Fruit fly (Drosophila melanogaster): ENCODE data around the gene yem.

The yem gene

dm6 chr3R:29088938-29089661 lies 33.6 kb downstream of the yem start (continued):
- TF ChIP-seq Dp (GFP tag; optimal IDR thresholded peaks at IDR 0.05) (no peak), CG17385 (GFP tag; optimal IDR thresholded peaks at IDR 0.05) (peak; percentile 55), gsb-n (tag; optimal IDR thresholded peaks at IDR 0.05) (peak; percentile 71), croc (GFP tag; conservative IDR thresholded peaks at IDR 0.05) (peak; percentile 44; the same call in 2 of the 3 replicates), tap (tag; optimal IDR thresholded peaks at IDR 0.05) (peak; percentile 75), danr (GFP tag; IDR thresholded peaks at IDR 0.05) (peak; percentile 37; the same call in 1 of the 2 replicates), pho (GFP tag; optimal IDR thresholded peaks at IDR 0.05) (no peak), Lhr (GFP tag; optimal IDR thresholded peaks at IDR 0.05) (no peak), Optix (GFP tag; IDR thresholded peaks at IDR 0.05) (no peak), CG17186 (GFP tag; optimal IDR thresholded peaks at IDR 0.05) (peak; percentile 27), Asciz (GFP tag; optimal IDR thresholded peaks at IDR 0.05) (peak; percentile 79), ind (GFP tag; optimal IDR thresholded peaks at IDR 0.05) (peak; percentile 70), lilli (GFP tag; optimal IDR thresholded peaks at IDR 0.05) (peak; percentile 68), chm (GFP tag; IDR thresholded peaks at IDR 0.05) (peak; percentile 10; the same call in 1 of the 2 replicates), onecut (GFP tag; IDR thresholded peaks at IDR 0.05) (peak; percentile 35), CG14965 (GFP tag; optimal IDR thresholded peaks at IDR 0.05; ENCODE audit: borderline replicate concordance) (no peak), knrl (GFP tag; IDR thresholded peaks at IDR 0.05; ENCODE audit: partially characterized antibody) (no peak), kay (GFP tag; optimal IDR thresholded peaks at IDR 0.05) (no peak), grau (tag; optimal IDR thresholded peaks at IDR 0.05) (peak; percentile 75), CG16779 (GFP tag; IDR thresholded peaks at IDR 0.05) (no peak), NfI (GFP tag; optimal IDR thresholded peaks at IDR 0.05) (peak; percentile 59), CG3838 (GFP tag; optimal IDR thresholded peaks at IDR 0.05) (no peak), z (GFP tag; IDR thresholded peaks at IDR 0.05) (0 out of 3 replicates have a peak, but pooled peaks have one; percentile 15), Oli (tag; optimal IDR thresholded peaks at IDR 0.05) (peak; percentile 79), CG31365 (tag; optimal IDR thresholded peaks at IDR 0.05) (peak; percentile 18), psq (GFP tag; optimal IDR thresholded peaks at IDR 0.05) (no peak), Nf-YB (GFP tag; optimal IDR thresholded peaks at IDR 0.05) (peak; percentile 21), zf30C (GFP tag; optimal IDR thresholded peaks at IDR 0.05) (peak; percentile 63), fd64A (GFP tag; optimal IDR thresholded peaks at IDR 0.05) (no peak), CG2889 (GFP tag; IDR thresholded peaks at IDR 0.05) (no peak), ken (GFP tag; IDR thresholded peaks at IDR 0.05) (peak; percentile 46; the same call in 1 of the 3 replicates), Sox102F (GFP tag; optimal IDR thresholded peaks at IDR 0.05) (peak; percentile 84), CG14441 (GFP tag; IDR thresholded peaks at IDR 0.05) (0 out of 2 replicates have a peak, but pooled peaks have one; percentile 34), CG10267 (tag; optimal IDR thresholded peaks at IDR 0.05) (peak; percentile 66), exex (tag; optimal IDR thresholded peaks at IDR 0.05) (peak; percentile 27), Abd-B (GFP tag; optimal IDR thresholded peaks at IDR 0.05) (peak; percentile 60), twi (tag; optimal IDR thresholded peaks at IDR 0.05) (peak; percentile 23), CG4707 (GFP tag; optimal IDR thresholded peaks at IDR 0.05) (peak; percentile 37), CG9727 (GFP tag; optimal IDR thresholded peaks at IDR 0.05) (peak; percentile 76), CG31388 (GFP tag; optimal IDR thresholded peaks at IDR 0.05) (no peak), CG14710 (tag; optimal IDR thresholded peaks at IDR 0.05) (peak; percentile 74), CG8924 (tag; optimal IDR thresholded peaks at IDR 0.05) (peak; percentile 80), dm (GFP tag; optimal IDR thresholded peaks at IDR 0.05) (no peak), CG3995 (GFP tag; optimal IDR thresholded peaks at IDR 0.05) (no peak), unc-4 (GFP tag; IDR thresholded peaks at IDR 0.05; ENCODE audit: partially characterized antibody) (no peak), CG8290 (GFP tag; optimal IDR thresholded peaks at IDR 0.05) (no peak), CG8290 (tag; optimal IDR thresholded peaks at IDR 0.05) (peak in 1 of 2 experiments; percentile 33), CG10543 (GFP tag; optimal IDR thresholded peaks at IDR 0.05) (no peak), CG2875 (GFP tag; optimal IDR thresholded peaks at IDR 0.05) (peak; percentile 72)

Data from whole organism, embryonic.